Worm (Caenorhabditis elegans) whole organism, young adult: ENCODE measurements around the gene olrn-1.

ENCODE experiments used
- F39B2.1 ChIP-seq: fragments of 200-800 bp; sonication (Bioruptor generic); IDR thresholded peaks from 2 replicates; pipeline ENCODE4 v1.3.6; 2022; ENCODE audit warnings: missing genetic modification reagents, missing genetic modification characterization, missing compliant biosample characterization
- ZK185.1 ChIP-seq: sonication (generic microtip); optimal IDR thresholded peaks from 2 replicates; lab custom pipeline; 2016; ENCODE audit warnings: mild to moderate bottlenecking, missing genetic modification characterization, missing compliant biosample characterization; ENCODE audit not compliant: poor library complexity, severe bottlenecking
- ccch-3 ChIP-seq: fragments of 200-800 bp; sonication (Bioruptor generic); optimal IDR thresholded peaks from 2 replicates; lab custom pipeline; 2018; ENCODE audit warnings: mild to moderate bottlenecking, missing genetic modification characterization, missing compliant biosample characterization
- him-1 ChIP-seq: sonication (generic microtip); optimal IDR thresholded peaks from 2 replicates; lab custom pipeline; 2016; ENCODE audit warnings: missing genotype, missing genetic modification reagents, missing genetic modification characterization, missing compliant biosample characterization
- snpc-1.1 ChIP-seq: sonication (generic microtip); optimal IDR thresholded peaks from 2 replicates; lab custom pipeline; 2017; ENCODE audit warnings: missing genetic modification characterization, mild to moderate bottlenecking, missing compliant biosample characterization, antibody characterized with exemption, moderate library complexity, missing genotype, missing genetic modification reagents; ENCODE audit not compliant: insufficient read depth
- snpc-4 ChIP-seq, 5 experiments: fragments of 150-350 bp in 1 of 5; sonication (generic microtip) in 4 of 5; optimal IDR thresholded peaks; 2 replicates each; lab custom pipeline; 2014 to 2018; ENCODE audit warnings: missing genetic modification characterization in 5 of 5, missing biosample characterization in 3 of 5, antibody characterized with exemption in 2 of 5, mild to moderate bottlenecking in 2 of 5, missing compliant biosample characterization in 2 of 5, missing genotype in 2 of 5, moderate library complexity in 2 of 5, missing genetic modification reagents in 1 of 5
- tbx-9 ChIP-seq: sonication (generic microtip); optimal IDR thresholded peaks from 2 replicates; lab custom pipeline; 2016; ENCODE audit warnings: borderline replicate concordance, missing genetic modification characterization, inconsistent platforms, missing compliant biosample characterization
- unc-62 ChIP-seq: fragments of 150-350 bp; optimal IDR thresholded peaks from 2 replicates; lab custom pipeline; 2014; ENCODE audit warnings: missing biosample characterization, missing genetic modification reagents, missing genetic modification characterization
- xnd-1 ChIP-seq: sonication (generic microtip); optimal IDR thresholded peaks from 2 replicates; lab custom pipeline; 2016; ENCODE audit warnings: missing genotype, missing genetic modification reagents, missing genetic modification characterization, missing compliant biosample characterization
- zfh-2 ChIP-seq: fragments of 200-800 bp; sonication (Bioruptor generic); conservative IDR thresholded peaks from 2 replicates; pipeline ENCODE4 v1.3.6; 2022; ENCODE audit warnings: missing genetic modification reagents, missing genetic modification characterization, missing compliant biosample characterization
- ztf-26 ChIP-seq: sonication (generic microtip); optimal IDR thresholded peaks from 2 replicates; lab custom pipeline; 2017; ENCODE audit warnings: missing genetic modification characterization, missing compliant biosample characterization

ce11 chrX:15547896-15548295 lies 10.4 kb downstream of the olrn-1 start:
- TF ChIP-seq xnd-1: no peak
- TF ChIP-seq zfh-2 (GFP tag; lab: Robert Waterston, UW): no peak
- no peak for TF ChIP-seq F39B2.1 (GFP tag; lab: Robert Waterston, UW)
- no peak for TF ChIP-seq ccch-3
- no peak for TF ChIP-seq unc-62 (GFP tag; lab: Kevin White, UChicago)
- no peak for TF ChIP-seq ZK185.1 (tag; lab: Kevin White, UChicago)
- no peak for TF ChIP-seq ztf-26 (tag; lab: Kevin White, UChicago)
- TF ChIP-seq snpc-4 (GFP tag; optimal IDR thresholded peaks at IDR 0.05; lab: Kevin White, UChicago): no peak
- TF ChIP-seq snpc-4 (tag; optimal IDR thresholded peaks at IDR 0.05; lab: Kevin White, UChicago): no peak
- no peak for TF ChIP-seq him-1
- no peak for TF ChIP-seq tbx-9 (tag; lab: Kevin White, UChicago)
- no peak for TF ChIP-seq snpc-1.1 (tag; lab: Kevin White, UChicago)
